5 worm cellular contexts compared by ENCODE assay signal in genomic region chrX:2893026-2893662, ce11.
TF ChIP-seq lines count a peak whose summit lies in the region.

No protein-coding gene starts in this region.

TF ChIP-seq in whole organism, L1 larva, 84 proteins besides CTCF, POLR2A, EP300 and RAD21 (continues in another document):
- TF ChIP-seq ceh-82 (tag; optimal IDR thresholded peaks at IDR 0.05; lab: Kevin White, UChicago) (no peak), elt-3 (tag; optimal IDR thresholded peaks at IDR 0.05; lab: Kevin White, UChicago) (peak in 2 of 6 experiments; percentile 50 to 77), grh-1 (GFP tag; IDR thresholded peaks at IDR 0.05; lab: Robert Waterston, UW) (peak; percentile 50; the same call in 1 of the 2 replicates), nhr-85 (tag; lab: Kevin White, UChicago) (peak; percentile 98), nhr-71 (tag; optimal IDR thresholded peaks at IDR 0.05; lab: Kevin White, UChicago) (peak; percentile 76), nhr-19 (GFP tag; conservative IDR thresholded peaks at IDR 0.05; lab: Robert Waterston, UW) (peak; percentile 96), snu-23 (GFP tag; optimal IDR thresholded peaks at IDR 0.05; lab: Kevin White, UChicago) (peak; percentile 55), blmp-1 (tag; optimal IDR thresholded peaks at IDR 0.05; lab: Kevin White, UChicago) (peak; percentile 29), efl-1 (optimal IDR thresholded peaks at IDR 0.05; lab: Kevin White, UChicago) (no peak), efl-1 (GFP tag; optimal IDR thresholded peaks at IDR 0.05 in 1 of 2; lab: Kevin White, UChicago) (peak in 1 of 2 experiments; percentile 87), mdl-1 (tag; optimal IDR thresholded peaks at IDR 0.05; lab: Kevin White, UChicago) (peak in 1 of 2 experiments; percentile 51), lin-14 (GFP tag; optimal IDR thresholded peaks at IDR 0.05; lab: Kevin White, UChicago) (peak; percentile 52), nhr-90 (tag; optimal IDR thresholded peaks at IDR 0.05; lab: Kevin White, UChicago; ENCODE audit: poor library complexity) (peak; percentile 72), tbx-2 (tag; optimal IDR thresholded peaks at IDR 0.05; lab: Kevin White, UChicago) (peak; percentile 62), lir-3 (tag; optimal IDR thresholded peaks at IDR 0.05; lab: Kevin White, UChicago; ENCODE audit: poor library complexity) (no peak), nhr-20 (tag; optimal IDR thresholded peaks at IDR 0.05; lab: Kevin White, UChicago) (peak; percentile 70), ceh-90 (tag; optimal IDR thresholded peaks at IDR 0.05; lab: Kevin White, UChicago) (no peak)

TF ChIP-seq in whole organism, L2 larva, 48 proteins besides CTCF, POLR2A, EP300 and RAD21:
- TF ChIP-seq nhr-129 (tag; optimal IDR thresholded peaks at IDR 0.05; lab: Kevin White, UChicago) (peak; percentile 33), nhr-21 (tag; optimal IDR thresholded peaks at IDR 0.05; lab: Kevin White, UChicago) (peak; percentile 82), unc-62 (GFP tag; optimal IDR thresholded peaks at IDR 0.05; lab: Kevin White, UChicago) (no peak), sma-9 (GFP tag; optimal IDR thresholded peaks at IDR 0.05; lab: Kevin White, UChicago) (peak; percentile 84), sma-9 (tag; optimal IDR thresholded peaks at IDR 0.05; lab: Kevin White, UChicago) (no peak), nhr-25 (tag; optimal IDR thresholded peaks at IDR 0.05; lab: Kevin White, UChicago) (peak; percentile 82), sma-3 (GFP tag; optimal IDR thresholded peaks at IDR 0.05; lab: Kevin White, UChicago) (peak; percentile 74)

TF ChIP-seq in whole organism, L3 larva, 47 proteins besides CTCF, POLR2A, EP300 and RAD21:
- no peak for TF ChIP-seq skn-1 (tag; optimal IDR thresholded peaks at IDR 0.05; lab: Kevin White, UChicago)
- no peak for TF ChIP-seq mdl-1 (tag; optimal IDR thresholded peaks at IDR 0.05; lab: Kevin White, UChicago)
- TF ChIP-seq ama-1 (optimal IDR thresholded peaks at IDR 0.05; lab: Kevin White, UChicago) = no peak
- no peak for TF ChIP-seq zag-1 (tag; optimal IDR thresholded peaks at IDR 0.05; lab: Kevin White, UChicago)
- TF ChIP-seq ceh-28 (tag; optimal IDR thresholded peaks at IDR 0.05; lab: Kevin White, UChicago) = no peak
- TF ChIP-seq sea-2 (GFP tag; optimal IDR thresholded peaks at IDR 0.05; lab: Kevin White, UChicago) = no peak
- no peak for TF ChIP-seq nhr-237 (tag; optimal IDR thresholded peaks at IDR 0.05; lab: Kevin White, UChicago)
- TF ChIP-seq nhr-11 (tag; optimal IDR thresholded peaks at IDR 0.05; lab: Kevin White, UChicago) = no peak
- TF ChIP-seq nhr-77 (tag; optimal IDR thresholded peaks at IDR 0.05; lab: Kevin White, UChicago) = no peak
- TF ChIP-seq fos-1 (tag; optimal IDR thresholded peaks at IDR 0.05; lab: Kevin White, UChicago) = no peak
- peak; percentile 70 for TF ChIP-seq nhr-43 (tag; optimal IDR thresholded peaks at IDR 0.05; lab: Kevin White, UChicago; ENCODE audit: poor library complexity, severe bottlenecking)
- TF ChIP-seq unc-62 (GFP tag; optimal IDR thresholded peaks at IDR 0.05; lab: Kevin White, UChicago) = no peak
- TF ChIP-seq ceh-16 (tag; optimal IDR thresholded peaks at IDR 0.05; lab: Kevin White, UChicago) = no peak
- TF ChIP-seq tbx-2 (tag; optimal IDR thresholded peaks at IDR 0.05; lab: Kevin White, UChicago) = peak; percentile 38
- TF ChIP-seq nhr-67 (tag; optimal IDR thresholded peaks at IDR 0.05; lab: Kevin White, UChicago) = no peak
- TF ChIP-seq nfya-1 (tag; optimal IDR thresholded peaks at IDR 0.05; lab: Kevin White, UChicago; ENCODE audit: insufficient read depth) = no peak
- TF ChIP-seq pha-4 (tag; optimal IDR thresholded peaks at IDR 0.05; lab: Kevin White, UChicago) = no peak
- no peak for TF ChIP-seq snpc-4 (tag; optimal IDR thresholded peaks at IDR 0.05; lab: Kevin White, UChicago)
- TF ChIP-seq nhr-25 (tag; optimal IDR thresholded peaks at IDR 0.05; lab: Kevin White, UChicago) = no peak
- peak; percentile 81 for TF ChIP-seq nhr-23 (tag; optimal IDR thresholded peaks at IDR 0.05; lab: Kevin White, UChicago)
TF ChIP-seq in whole organism, L3 larva: peak in this region for 3.

TF ChIP-seq in whole organism, L4 larva, 104 proteins besides CTCF, POLR2A, EP300 and RAD21 (continues in another document):
- peak in 1 of 2 experiments; percentile 2 for TF ChIP-seq hif-1 (tag; optimal IDR thresholded peaks at IDR 0.05; lab: Kevin White, UChicago)
- no peak for TF ChIP-seq lin-29 (GFP tag; IDR thresholded peaks at IDR 0.05; lab: Robert Waterston, UW)
- TF ChIP-seq arid-1 (GFP tag; conservative IDR thresholded peaks at IDR 0.05; lab: Robert Waterston, UW) = no peak
- no peak for TF ChIP-seq Y105C5A.15 (GFP tag; IDR thresholded peaks at IDR 0.05; lab: Robert Waterston, UW)
- TF ChIP-seq ces-1 (GFP tag; optimal IDR thresholded peaks at IDR 0.05; lab: Kevin White, UChicago) = no peak
- no peak for TF ChIP-seq nhr-6 (tag; optimal IDR thresholded peaks at IDR 0.05; lab: Kevin White, UChicago)
- TF ChIP-seq F26F4.8 (GFP tag; conservative IDR thresholded peaks at IDR 0.05; lab: Robert Waterston, UW) = no peak
- TF ChIP-seq snpc-4 (tag; optimal IDR thresholded peaks at IDR 0.05; lab: Kevin White, UChicago) = no peak
- no peak for TF ChIP-seq daf-12 (tag; optimal IDR thresholded peaks at IDR 0.05; lab: Kevin White, UChicago)
- no peak for TF ChIP-seq zip-2 (tag; optimal IDR thresholded peaks at IDR 0.05; lab: Kevin White, UChicago)
- TF ChIP-seq daf-16 (GFP tag; optimal IDR thresholded peaks at IDR 0.05; lab: Kevin White, UChicago) = no peak
- no peak for TF ChIP-seq daf-16 (tag; optimal IDR thresholded peaks at IDR 0.05; lab: Kevin White, UChicago)
- TF ChIP-seq ceh-20 (GFP tag; IDR thresholded peaks at IDR 0.05; lab: Robert Waterston, UW) = no peak
- no peak for TF ChIP-seq egl-27 (tag; optimal IDR thresholded peaks at IDR 0.05; lab: Kevin White, UChicago)
- peak; percentile 9 for TF ChIP-seq mxl-3 (GFP tag; optimal IDR thresholded peaks at IDR 0.05; lab: Kevin White, UChicago)
- no peak for TF ChIP-seq madf-9 (GFP tag; conservative IDR thresholded peaks at IDR 0.05; lab: Robert Waterston, UW)
- TF ChIP-seq php-3 (GFP tag; IDR thresholded peaks at IDR 0.05; lab: Robert Waterston, UW) = no peak
- TF ChIP-seq sdz-12 (GFP tag; optimal IDR thresholded peaks at IDR 0.05; lab: Kevin White, UChicago) = no peak
- TF ChIP-seq zag-1 (tag; optimal IDR thresholded peaks at IDR 0.05; lab: Kevin White, UChicago) = no peak
- 0 out of 2 replicates have a peak, but pooled peaks have one; percentile 9 for TF ChIP-seq nhr-42 (GFP tag; IDR thresholded peaks at IDR 0.05; lab: Robert Waterston, UW)
- no peak for TF ChIP-seq unc-62 (GFP tag; optimal IDR thresholded peaks at IDR 0.05 in 1 of 2; lab: Kevin White, UChicago)
- no peak for TF ChIP-seq unc-62 (tag; optimal IDR thresholded peaks at IDR 0.05; lab: Kevin White, UChicago)
- no peak for TF ChIP-seq unc-39 (tag; optimal IDR thresholded peaks at IDR 0.05; lab: Kevin White, UChicago)
- peak; percentile 35 for TF ChIP-seq hlh-11 (tag; optimal IDR thresholded peaks at IDR 0.05; lab: Kevin White, UChicago)
- TF ChIP-seq ZK546.5 (tag; optimal IDR thresholded peaks at IDR 0.05; lab: Kevin White, UChicago) = no peak
- no peak for TF ChIP-seq ceh-32 (tag; optimal IDR thresholded peaks at IDR 0.05; lab: Kevin White, UChicago; ENCODE audit: poor library complexity)
- TF ChIP-seq tra-1 (GFP tag; IDR thresholded peaks at IDR 0.05; lab: Robert Waterston, UW) = no peak
- no peak for TF ChIP-seq Y5F2A.4 (GFP tag; optimal IDR thresholded peaks at IDR 0.05; lab: Kevin White, UChicago)

TF ChIP-seq in whole organism, young adult, 124 proteins besides CTCF, POLR2A, EP300 and RAD21:
- TF ChIP-seq nfyb-1 (GFP tag; IDR thresholded peaks at IDR 0.05; lab: Robert Waterston, UW) (no peak), lin-40 (tag; optimal IDR thresholded peaks at IDR 0.05; lab: Kevin White, UChicago) (peak; percentile 56), snpc-3.4 (tag; optimal IDR thresholded peaks at IDR 0.05; lab: Kevin White, UChicago) (no peak), madf-3 (GFP tag; IDR thresholded peaks at IDR 0.05; lab: Robert Waterston, UW) (no peak), C06A6.2 (GFP tag; conservative IDR thresholded peaks at IDR 0.05; lab: Robert Waterston, UW) (no peak), ztf-26 (tag; optimal IDR thresholded peaks at IDR 0.05; lab: Kevin White, UChicago) (peak; percentile 72), aptf-3 (GFP tag; IDR thresholded peaks at IDR 0.05; lab: Robert Waterston, UW) (no peak), madf-8 (GFP tag; conservative IDR thresholded peaks at IDR 0.05; lab: Robert Waterston, UW) (no peak), ztf-6 (GFP tag; IDR thresholded peaks at IDR 0.05; lab: Robert Waterston, UW) (no peak), akir-1 (GFP tag; optimal IDR thresholded peaks at IDR 0.05; lab: Kevin White, UChicago) (no peak), die-1 (tag; optimal IDR thresholded peaks at IDR 0.05; lab: Kevin White, UChicago) (peak; percentile 44), rcor-1 (GFP tag; IDR thresholded peaks at IDR 0.05; lab: Robert Waterston, UW) (no peak)
